Worm (Caenorhabditis elegans) whole organism, early embryonic: Measurements from ENCODE around the gene scl-26.

Experiments used
- F13C5.2 ChIP-seq: sonication (generic microtip); optimal IDR thresholded peaks from 2 replicates; lab custom pipeline; 2017; ENCODE audit warnings: mild to moderate bottlenecking, missing genetic modification characterization, inconsistent platforms, missing compliant biosample characterization
- ama-1 ChIP-seq: fragments of 150-350 bp; optimal IDR thresholded peaks from 2 replicates; lab custom pipeline; 2014
- ets-7 ChIP-seq: sonication (generic microtip); optimal IDR thresholded peaks from 2 replicates; lab custom pipeline; 2016; ENCODE audit warnings: missing genotype, missing genetic modification characterization, missing compliant biosample characterization
- flt-1 ChIP-seq: fragments of 200-800 bp; sonication (Bioruptor generic); IDR thresholded peaks from 2 replicates; pipeline ENCODE4 v1.3.6; 2022; ENCODE audit warnings: missing genetic modification characterization, missing compliant biosample characterization
- scrt-1 ChIP-seq: fragments of 200-800 bp; sonication (Bioruptor generic); IDR thresholded peaks from 2 replicates; pipeline ENCODE4 v1.3.6; 2022; ENCODE audit warnings: missing genetic modification characterization, missing compliant biosample characterization
- tbx-37 ChIP-seq: fragments of 200-800 bp; sonication (Bioruptor generic); conservative IDR thresholded peaks from 2 replicates; pipeline ENCODE4 v1.3.6; 2022; ENCODE audit warnings: missing genetic modification reagents, missing genetic modification characterization, missing compliant biosample characterization

- no peak for TF ChIP-seq ama-1
- TF ChIP-seq scrt-1 (GFP tag; lab: Robert Waterston, UW), result no peak
- no peak for TF ChIP-seq F13C5.2 (tag; lab: Kevin White, UChicago)
- no peak for TF ChIP-seq tbx-37 (GFP tag; lab: Robert Waterston, UW)
- TF ChIP-seq flt-1 (GFP tag; lab: Robert Waterston, UW), result no peak
- no peak for TF ChIP-seq ets-7
Measured at ce11 chrV:7626550-7626949, 25.2 kb upstream of the scl-26 start, which contains the start of gene F07C4.6.
